Worm (Caenorhabditis elegans) whole organism, L3 larva: ENCODE results near the gene Y62H9A.13.

Experiments used
- ZK546.5 ChIP-seq: sonication (generic microtip); optimal IDR thresholded peaks from 2 replicates; lab custom pipeline; 2017; ENCODE audit warnings: missing biosample characterization, missing genetic modification characterization
- ceh-16 ChIP-seq: sonication (generic microtip); optimal IDR thresholded peaks from 2 replicates; lab custom pipeline; 2017; ENCODE audit warnings: missing biosample characterization, missing genetic modification characterization
- fkh-10 ChIP-seq: sonication (generic microtip); optimal IDR thresholded peaks from 2 replicates; lab custom pipeline; 2017; ENCODE audit warnings: missing biosample characterization, missing genetic modification reagents, missing genetic modification characterization
- lin-15B ChIP-seq: fragments of 150-350 bp; optimal IDR thresholded peaks from 2 replicates; lab custom pipeline; 2014; ENCODE audit warnings: missing biosample characterization, missing genetic modification characterization
- lin-39 ChIP-seq: fragments of 150-350 bp; optimal IDR thresholded peaks from 2 replicates; lab custom pipeline; 2018; ENCODE audit warnings: missing biosample characterization, missing genetic modification reagents, missing genetic modification characterization
- nhr-237 ChIP-seq: fragments of 150-350 bp; optimal IDR thresholded peaks from 2 replicates; lab custom pipeline; 2014; ENCODE audit warnings: missing biosample characterization, missing genetic modification characterization
- nhr-43 ChIP-seq: sonication (generic microtip); optimal IDR thresholded peaks from 2 replicates; lab custom pipeline; 2016; ENCODE audit warnings: mild to moderate bottlenecking, missing genetic modification characterization, missing compliant biosample characterization; ENCODE audit not compliant: poor library complexity, severe bottlenecking
- nhr-77 ChIP-seq: fragments of 150-350 bp; optimal IDR thresholded peaks from 2 replicates; lab custom pipeline; 2014; ENCODE audit warnings: missing biosample characterization, missing genetic modification characterization
- pqm-1 ChIP-seq: fragments of 150-350 bp; optimal IDR thresholded peaks from 2 replicates; lab custom pipeline; 2017; ENCODE audit warnings: missing biosample characterization, missing genetic modification characterization, inconsistent platforms
- skn-1 ChIP-seq: fragments of 150-350 bp; optimal IDR thresholded peaks from 2 replicates; lab custom pipeline; 2014; ENCODE audit warnings: missing biosample characterization, missing genetic modification characterization
- snpc-4 ChIP-seq: fragments of 150-350 bp; optimal IDR thresholded peaks from 2 replicates; lab custom pipeline; 2014; ENCODE audit warnings: missing biosample characterization, missing genetic modification characterization
- unc-39 ChIP-seq: sonication (generic microtip); optimal IDR thresholded peaks from 4 replicates; lab custom pipeline; 2017; ENCODE audit warnings: missing biosample characterization, missing genetic modification characterization
- unc-62 ChIP-seq: fragments of 150-350 bp; sonication (generic microtip); optimal IDR thresholded peaks from 4 replicates; lab custom pipeline; 2014; ENCODE audit warnings: missing biosample characterization, missing genetic modification reagents, missing genetic modification characterization
- ztf-11 ChIP-seq: fragments of 150-350 bp; optimal IDR thresholded peaks from 2 replicates; lab custom pipeline; 2014; ENCODE audit warnings: missing biosample characterization, missing genetic modification characterization

ce11 chrX:11963659-11964058, 46.9 kb downstream of the Y62H9A.13 start:
- TF ChIP-seq nhr-43 (tag; lab: Kevin White, UChicago) (no peak), snpc-4 (no peak), nhr-77 (tag; lab: Kevin White, UChicago) (no peak), fkh-10 (GFP tag; lab: Kevin White, UChicago) (no peak), lin-39 (tag; lab: Kevin White, UChicago) (no peak), lin-15B (no peak), nhr-237 (no peak), ceh-16 (tag; lab: Kevin White, UChicago) (no peak), unc-62 (GFP tag; lab: Kevin White, UChicago) (no peak), pqm-1 (tag; lab: Kevin White, UChicago) (no peak), unc-39 (no peak), ztf-11 (tag; lab: Kevin White, UChicago) (no peak), skn-1 (tag; lab: Kevin White, UChicago) (no peak), ZK546.5 (tag; lab: Kevin White, UChicago) (no peak)
